Worm (Caenorhabditis elegans) whole organism, L2 larva: ENCODE data around the gene srz-24.

Experiments
- C34F6.9 ChIP-seq: fragments of 150-350 bp; optimal IDR thresholded peaks from 2 replicates; lab custom pipeline; 2014; ENCODE audit warnings: missing biosample characterization, missing genetic modification characterization
- R02D3.7 ChIP-seq: fragments of 150-350 bp; optimal IDR thresholded peaks from 2 replicates; lab custom pipeline; 2014; ENCODE audit warnings: missing biosample characterization, missing genetic modification characterization
- ZK546.5 ChIP-seq: sonication (generic microtip); optimal IDR thresholded peaks from 2 replicates; lab custom pipeline; 2017; ENCODE audit warnings: missing biosample characterization, missing genetic modification characterization
- alr-1 ChIP-seq: fragments of 150-350 bp; optimal IDR thresholded peaks from 2 replicates; lab custom pipeline; 2014; ENCODE audit warnings: missing biosample characterization, missing genetic modification characterization
- aly-2 ChIP-seq: fragments of 150-350 bp; optimal IDR thresholded peaks from 2 replicates; lab custom pipeline; 2014; ENCODE audit warnings: missing biosample characterization, missing genetic modification characterization
- blmp-1 ChIP-seq: sonication (generic microtip); optimal IDR thresholded peaks from 2 replicates; lab custom pipeline; 2017; ENCODE audit warnings: missing genetic modification characterization, mild to moderate bottlenecking, missing compliant biosample characterization, antibody characterized with exemption, moderate library complexity; ENCODE audit not compliant: insufficient read depth
- ceh-82 ChIP-seq: fragments of 150-350 bp; optimal IDR thresholded peaks from 2 replicates; lab custom pipeline; 2014; ENCODE audit warnings: missing biosample characterization, missing genetic modification characterization
- elt-1 ChIP-seq: fragments of 150-350 bp; optimal IDR thresholded peaks from 2 replicates; lab custom pipeline; 2014; ENCODE audit warnings: missing biosample characterization, missing genetic modification characterization
- gmeb-1 ChIP-seq: fragments of 150-350 bp; optimal IDR thresholded peaks from 2 replicates; lab custom pipeline; 2014; ENCODE audit warnings: missing biosample characterization, missing genetic modification characterization
- lin-11 ChIP-seq: fragments of 150-350 bp; sonication (generic microtip); optimal IDR thresholded peaks from 2 replicates; lab custom pipeline; 2014; ENCODE audit warnings: missing biosample characterization, missing genetic modification characterization, inconsistent platforms, mixed read lengths
- lsy-2 ChIP-seq, 2 experiments: fragments of 150-350 bp in 1 of 2; sonication (generic microtip) in 1 of 2; optimal IDR thresholded peaks; 2 replicates each; lab custom pipeline; 2014 to 2017; ENCODE audit warnings: missing biosample characterization in 2 of 2, missing genetic modification characterization in 2 of 2
- mab-5 ChIP-seq: fragments of 150-350 bp; optimal IDR thresholded peaks from 2 replicates; lab custom pipeline; 2014; ENCODE audit warnings: missing biosample characterization, missing genetic modification characterization
- mbf-1 ChIP-seq: sonication (generic microtip); optimal IDR thresholded peaks from 2 replicates; lab custom pipeline; 2017; ENCODE audit warnings: missing biosample characterization, missing genetic modification characterization
- nhr-10 ChIP-seq: sonication (generic microtip); optimal IDR thresholded peaks from 2 replicates; lab custom pipeline; 2017; ENCODE audit warnings: missing biosample characterization, missing genetic modification characterization
- nhr-11 ChIP-seq: fragments of 150-350 bp; optimal IDR thresholded peaks from 2 replicates; lab custom pipeline; 2014; ENCODE audit warnings: missing biosample characterization, missing genetic modification characterization
- nhr-12 ChIP-seq: fragments of 150-350 bp; optimal IDR thresholded peaks from 2 replicates; lab custom pipeline; 2014; ENCODE audit warnings: missing biosample characterization, missing genetic modification characterization
- nhr-129 ChIP-seq: fragments of 150-350 bp; optimal IDR thresholded peaks from 2 replicates; lab custom pipeline; 2014; ENCODE audit warnings: missing biosample characterization, missing genetic modification characterization
- nhr-237 ChIP-seq: fragments of 150-350 bp; optimal IDR thresholded peaks from 2 replicates; lab custom pipeline; 2014; ENCODE audit warnings: missing biosample characterization, missing genetic modification characterization
- nhr-6 ChIP-seq: fragments of 150-350 bp; optimal IDR thresholded peaks from 2 replicates; lab custom pipeline; 2014; ENCODE audit warnings: missing biosample characterization, missing genetic modification characterization
- nhr-77 ChIP-seq: fragments of 150-350 bp; optimal IDR thresholded peaks from 2 replicates; lab custom pipeline; 2014; ENCODE audit warnings: missing biosample characterization, missing genetic modification characterization
- sem-4 ChIP-seq: fragments of 150-350 bp; optimal IDR thresholded peaks from 2 replicates; lab custom pipeline; 2014; ENCODE audit warnings: missing biosample characterization, missing genetic modification reagents, missing genetic modification characterization
- skn-1 ChIP-seq: sonication (generic microtip); optimal IDR thresholded peaks from 2 replicates; lab custom pipeline; 2017; ENCODE audit warnings: missing biosample characterization, missing genetic modification characterization
- sma-9 ChIP-seq, 2 experiments: fragments of 150-350 bp in 1 of 2; sonication (generic microtip) in 1 of 2; optimal IDR thresholded peaks; 2 replicates each; lab custom pipeline; 2014 to 2016; ENCODE audit warnings: missing genetic modification characterization in 2 of 2, mild to moderate bottlenecking in 1 of 2, missing biosample characterization in 1 of 2, missing compliant biosample characterization in 1 of 2, missing genetic modification reagents in 1 of 2, moderate library complexity in 1 of 2
- snpc-4 ChIP-seq: fragments of 150-350 bp; optimal IDR thresholded peaks from 2 replicates; lab custom pipeline; 2014; ENCODE audit warnings: missing biosample characterization, missing genetic modification characterization
- unc-55 ChIP-seq: fragments of 150-350 bp; sonication (generic microtip); optimal IDR thresholded peaks from 3 replicates; lab custom pipeline; 2014; ENCODE audit warnings: missing biosample characterization, missing genetic modification reagents, missing genetic modification characterization
- unc-62 ChIP-seq: fragments of 150-350 bp; optimal IDR thresholded peaks from 2 replicates; lab custom pipeline; 2014; ENCODE audit warnings: missing biosample characterization, missing genetic modification reagents, missing genetic modification characterization
- zag-1 ChIP-seq: fragments of 150-350 bp; optimal IDR thresholded peaks from 2 replicates; lab custom pipeline; 2014; ENCODE audit warnings: missing biosample characterization, missing genetic modification characterization
- ztf-4 ChIP-seq: fragments of 150-350 bp; optimal IDR thresholded peaks from 2 replicates; lab custom pipeline; 2014; ENCODE audit warnings: missing biosample characterization, missing genetic modification characterization

srz-24 gene

DNA sequence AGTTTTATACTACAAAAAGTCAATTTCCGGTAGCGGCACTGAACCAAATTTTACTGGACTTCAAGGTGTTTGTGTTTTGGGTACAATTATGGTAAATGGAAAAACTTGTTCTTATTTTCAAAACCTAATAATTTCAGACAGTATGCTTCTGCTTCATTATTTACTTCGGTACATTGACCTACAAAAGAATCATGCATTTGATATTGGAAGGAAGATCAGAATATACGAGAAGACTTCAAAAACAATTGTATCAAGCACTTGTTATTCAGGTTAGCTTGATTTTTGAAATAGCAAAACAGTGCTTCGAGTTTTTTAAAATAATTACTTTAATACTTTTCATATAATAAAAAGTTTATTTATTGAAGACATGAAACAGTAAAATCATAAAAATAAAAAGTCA lies 12.2 kb upstream of the srz-24 start:
- TF ChIP-seq elt-1 (tag; lab: Kevin White, UChicago), result no peak
- TF ChIP-seq lin-11, result no peak
- TF ChIP-seq nhr-11 (tag; lab: Kevin White, UChicago), result no peak
- no peak for TF ChIP-seq alr-1 (tag; lab: Kevin White, UChicago)
- TF ChIP-seq unc-62, result no peak
- TF ChIP-seq zag-1 (tag; lab: Kevin White, UChicago), result no peak
- no peak for TF ChIP-seq nhr-6 (tag; lab: Kevin White, UChicago)
- TF ChIP-seq sem-4 (tag; lab: Kevin White, UChicago), result no peak
- TF ChIP-seq C34F6.9 (tag; lab: Kevin White, UChicago), result no peak

- TF ChIP-seq ZK546.5 (tag; lab: Kevin White, UChicago) (no peak), C34F6.9 (tag; lab: Kevin White, UChicago) (no peak), sma-9 (GFP tag; optimal IDR thresholded peaks at IDR 0.05; lab: Kevin White, UChicago) (no peak), sma-9 (tag; optimal IDR thresholded peaks at IDR 0.05; lab: Kevin White, UChicago) (no peak), lin-11 (no peak), mab-5 (tag; lab: Kevin White, UChicago) (no peak), nhr-129 (tag; lab: Kevin White, UChicago) (no peak), elt-1 (tag; lab: Kevin White, UChicago) (no peak)
- TF ChIP-seq, all 48 proteins: peak for 0
Measured at ce11 chrIV:4992089-4992488, 11.2 kb upstream of the srz-24 start, which contains the start of gene str-162. Gene str-162, plus strand, starts transcription at chrIV:4992389.

- no peak for TF ChIP-seq nhr-10
- TF ChIP-seq lsy-2 (tag; optimal IDR thresholded peaks at IDR 0.05; lab: Kevin White, UChicago), result no peak
- no peak for TF ChIP-seq nhr-12 (tag; lab: Kevin White, UChicago)
- TF ChIP-seq C34F6.9 (tag; lab: Kevin White, UChicago), result no peak
- no peak for TF ChIP-seq gmeb-1 (tag; lab: Kevin White, UChicago)
Measured at ce11 chrIV:4988531-4988930, 7.6 kb upstream of the srz-24 start, which contains the start of gene E03H12.7. Gene E03H12.7, minus strand, starts transcription at chrIV:4988631.

- no peak for TF ChIP-seq aly-2 (tag; lab: Kevin White, UChicago)
- TF ChIP-seq mab-5 (tag; lab: Kevin White, UChicago), result no peak
Measured at ce11 chrIV:4986246-4986645, 5.3 kb upstream of the srz-24 start, which contains the start of gene clec-177. Gene clec-177, plus strand, starts transcription at chrIV:4986546.

- TF ChIP-seq zag-1 (tag; lab: Kevin White, UChicago), result no peak
- no peak for TF ChIP-seq nhr-77 (tag; lab: Kevin White, UChicago)
- no peak for TF ChIP-seq lsy-2 (tag; optimal IDR thresholded peaks at IDR 0.05; lab: Kevin White, UChicago)
- no peak for TF ChIP-seq skn-1
Measured at ce11 chrIV:4983746-4984145, 2.8 kb upstream of the srz-24 start, which contains the start of gene clec-176. Gene clec-176, plus strand, starts transcription at chrIV:4984046.

ce11 chrIV:4982477-4982876 lies 1.6 kb upstream of the srz-24 start, which contains the start of gene E03H12.4:
Gene E03H12.4, plus strand, starts transcription at chrIV:4982596.
- no peak for TF ChIP-seq R02D3.7 (tag; lab: Kevin White, UChicago)
- TF ChIP-seq, all 48 proteins: peak for 0

DNA sequence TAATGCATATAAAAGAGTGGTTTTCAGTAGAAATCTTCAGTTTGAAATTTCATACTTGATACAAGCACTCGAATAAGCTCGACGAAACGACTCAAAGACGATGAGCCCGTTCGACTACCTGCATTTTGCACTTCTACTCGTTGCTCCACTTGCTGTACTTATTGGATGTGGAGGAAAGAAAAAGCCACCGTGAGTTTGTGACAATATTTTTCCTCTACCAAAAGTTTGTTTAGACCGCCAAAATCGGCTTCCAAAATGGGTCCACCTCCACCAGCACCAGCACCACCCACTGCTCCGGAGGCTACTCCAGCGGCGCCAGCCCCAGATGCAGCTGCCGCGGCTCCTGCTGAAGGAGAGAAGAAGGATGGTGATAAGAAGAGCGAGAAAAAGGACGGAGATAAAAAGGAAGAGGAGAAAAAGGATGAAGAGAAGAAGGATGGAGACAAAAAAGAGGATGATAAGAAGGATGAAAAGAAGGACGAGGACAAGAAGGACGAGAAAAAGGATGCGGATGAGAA lies 3.7 kb downstream of the srz-24 start, which contains the start of gene E03H12.5:
Gene E03H12.5 (plus strand): TSS at position 51 of the 518 bp plus-strand sequence.
- no peak for TF ChIP-seq sem-4 (tag; lab: Kevin White, UChicago)
- TF ChIP-seq nhr-12 (tag; lab: Kevin White, UChicago), result no peak

DNA sequence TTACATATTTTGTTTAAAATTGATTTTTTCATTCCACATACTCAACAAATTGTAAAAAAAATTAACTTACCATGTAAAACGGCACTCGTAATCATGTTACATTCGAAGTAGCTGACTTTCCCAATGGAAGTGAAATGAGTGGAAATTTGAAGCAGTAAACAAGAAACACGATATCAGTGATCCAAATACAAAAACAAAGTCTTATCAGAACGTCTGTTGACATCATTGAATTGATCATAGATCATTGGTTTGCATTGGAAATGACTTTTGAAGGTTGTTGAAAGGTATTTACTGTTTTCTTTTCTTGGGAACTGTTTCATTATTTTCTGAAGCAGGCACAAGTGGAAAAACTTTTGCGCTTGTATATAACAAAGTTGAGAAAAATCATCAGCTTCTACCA lies 4.9 kb downstream of the srz-24 start, which contains the start of gene Y9C9A.16:
Gene Y9C9A.16 (minus strand): TSS at position 131 of the 400 bp plus-strand sequence.
- TF ChIP-seq sma-9 (GFP tag; optimal IDR thresholded peaks at IDR 0.05; lab: Kevin White, UChicago) (no peak), sma-9 (tag; optimal IDR thresholded peaks at IDR 0.05; lab: Kevin White, UChicago) (no peak), lin-11 (no peak), nhr-237 (tag; lab: Kevin White, UChicago) (no peak), mbf-1 (tag; lab: Kevin White, UChicago) (no peak), blmp-1 (no peak), elt-1 (tag; lab: Kevin White, UChicago) (no peak), sem-4 (tag; lab: Kevin White, UChicago) (no peak), gmeb-1 (tag; lab: Kevin White, UChicago) (no peak), snpc-4 (no peak), unc-55 (no peak), ztf-4 (tag; lab: Kevin White, UChicago) (no peak), ceh-82 (no peak)
